Worm (Caenorhabditis elegans) whole organism, L4/young adult: ENCODE measurements around the gene col-179.

ENCODE experiments used
- W03F9.2 ChIP-seq: fragments of 150-350 bp; optimal IDR thresholded peaks from 2 replicates; lab custom pipeline; 2014; ENCODE audit warnings: missing biosample characterization, missing genetic modification characterization
- dao-5 ChIP-seq: sonication (generic microtip); optimal IDR thresholded peaks from 2 replicates; lab custom pipeline; 2016; ENCODE audit warnings: missing genotype, missing genetic modification characterization, moderate library complexity, missing compliant biosample characterization
- him-1 ChIP-seq: sonication (generic microtip); optimal IDR thresholded peaks from 2 replicates; lab custom pipeline; 2016; ENCODE audit warnings: missing genotype, missing genetic modification reagents, missing genetic modification characterization, missing compliant biosample characterization

Gene col-179

DNA sequence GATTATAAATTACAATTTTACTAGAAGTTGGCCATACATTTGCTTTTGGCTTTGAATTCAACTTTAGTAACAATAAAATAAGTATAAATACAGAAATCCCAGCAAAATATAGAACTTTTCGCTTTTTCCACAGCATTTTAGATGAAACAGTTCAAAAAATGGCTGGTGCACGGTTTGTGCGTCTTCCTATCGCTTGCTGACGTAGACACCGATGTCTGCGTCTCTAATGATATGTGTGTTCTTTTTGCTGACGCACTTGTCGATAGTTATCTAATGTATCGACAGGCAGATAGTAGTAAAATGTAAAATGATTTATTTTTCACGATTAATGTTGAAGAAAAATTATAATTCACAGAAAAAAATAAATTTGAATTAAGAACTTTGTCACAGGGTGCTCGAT is 5.7 kb downstream of the col-179 start, which contains the start of gene hst-2:
hst-2 (minus strand) TSS at position 203 of the 400 bp plus-strand sequence.
- no peak for TF ChIP-seq dao-5 (tag; lab: Kevin White, UChicago)
- TF ChIP-seq W03F9.2 (tag; lab: Kevin White, UChicago): peak; percentile 46
- TF ChIP-seq him-1 (tag; lab: Kevin White, UChicago): peak; percentile 42

DNA sequence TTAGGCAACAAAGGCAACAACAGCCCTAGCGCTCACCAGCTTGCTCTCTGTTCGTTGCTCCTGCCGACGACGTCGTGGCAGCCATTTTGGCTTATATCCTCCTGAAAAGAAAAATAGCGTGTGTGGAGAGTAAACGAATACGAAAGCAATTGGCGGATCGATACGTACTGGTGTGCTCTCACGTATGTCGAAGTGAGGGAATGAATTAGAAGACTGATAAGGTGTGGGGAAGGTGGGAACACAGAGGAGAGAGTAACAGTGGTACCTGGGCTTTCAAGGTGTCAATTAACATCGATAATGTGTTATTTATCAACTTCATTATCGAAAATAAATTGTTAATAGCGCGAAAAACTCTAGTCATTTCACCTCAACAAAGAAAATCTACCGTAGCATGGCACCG is 7.5 kb downstream of the col-179 start, which contains the start of gene C34F6.5:
C34F6.5 (minus strand) TSS at position 101 of the 400 bp plus-strand sequence.
- TF ChIP-seq him-1 (tag; lab: Kevin White, UChicago) (no peak), W03F9.2 (tag; lab: Kevin White, UChicago) (no peak), dao-5 (tag; lab: Kevin White, UChicago) (no peak)

DNA sequence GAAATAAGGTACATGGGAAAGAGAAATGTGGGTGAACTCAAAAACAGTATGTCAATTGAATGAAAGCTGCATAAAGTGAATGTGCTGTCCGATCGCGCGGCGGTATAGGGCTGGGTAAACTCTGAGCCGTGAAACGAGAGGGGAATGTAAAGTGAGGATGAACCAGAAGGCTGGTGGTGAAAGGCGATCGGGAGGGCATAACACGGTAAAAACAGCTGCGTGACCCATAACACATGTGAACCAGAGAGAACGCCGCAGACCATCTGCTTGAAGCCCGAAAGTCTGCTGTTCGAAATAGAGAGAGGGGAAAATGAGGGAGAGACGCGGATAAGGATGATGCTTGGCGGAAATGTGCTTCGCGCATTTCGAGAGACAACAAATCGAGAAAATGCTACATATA is 9.2 kb downstream of the col-179 start:
- TF ChIP-seq W03F9.2 (tag; lab: Kevin White, UChicago) (no peak), him-1 (tag; lab: Kevin White, UChicago) (no peak), dao-5 (tag; lab: Kevin White, UChicago) (no peak)

DNA sequence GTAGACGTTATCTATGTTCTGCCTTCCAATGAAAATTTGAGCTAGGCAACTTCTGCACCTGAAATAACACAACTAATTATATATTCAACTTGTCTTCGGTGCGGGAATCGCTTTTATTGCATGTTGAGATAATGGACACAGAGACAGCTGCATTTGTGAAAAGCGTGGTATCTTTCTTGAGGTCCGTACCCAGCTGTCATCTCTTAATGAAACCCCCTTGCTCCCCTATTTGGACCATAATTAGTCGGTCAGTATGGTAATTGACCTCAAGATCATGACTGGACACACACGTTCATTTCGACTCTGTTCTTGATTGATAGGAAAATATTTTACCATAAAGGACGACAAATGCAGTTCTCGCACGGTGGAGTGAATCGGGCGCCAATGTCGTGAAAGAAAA is 10.1 kb downstream of the col-179 start:
- TF ChIP-seq him-1 (tag; lab: Kevin White, UChicago) (no peak), W03F9.2 (tag; lab: Kevin White, UChicago) (no peak), dao-5 (tag; lab: Kevin White, UChicago) (no peak)

DNA sequence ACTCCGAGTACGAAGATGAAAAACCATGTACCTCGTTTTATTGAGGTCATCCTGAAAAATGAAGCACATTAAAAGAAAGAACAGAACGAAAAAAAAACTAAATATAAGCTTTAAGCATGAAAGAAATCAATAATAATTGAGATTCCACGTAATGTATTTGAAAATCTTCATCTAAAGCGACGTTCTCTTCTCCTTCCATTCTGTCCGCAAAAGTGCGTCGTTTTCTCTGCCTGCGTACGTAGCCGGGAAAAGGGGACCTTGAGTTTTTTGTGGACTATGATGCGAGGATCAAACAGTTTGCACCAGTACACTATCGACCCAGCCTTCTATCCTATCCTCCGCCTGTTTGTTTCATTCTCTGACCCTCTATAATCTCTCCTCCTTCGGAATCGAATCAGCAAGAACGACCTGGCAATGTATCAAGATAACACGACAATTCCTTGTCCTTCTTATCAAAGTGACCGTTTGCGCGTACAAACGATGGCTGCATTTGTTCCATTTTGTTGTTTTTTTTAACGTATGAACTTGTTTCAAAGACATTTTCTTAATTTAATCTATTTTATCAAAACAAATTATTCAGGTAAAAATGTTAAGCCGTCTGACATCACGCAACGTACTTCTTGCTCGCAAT is 14.3 kb downstream of the col-179 start, which contains the start of the genes C34F6.7 and idh-2:
C34F6.7 (minus strand) TSS at position 51 of the 631 bp plus-strand sequence.
idh-2 (plus strand) TSS at position 581 of the 631 bp plus-strand sequence.
- TF ChIP-seq W03F9.2 (tag; lab: Kevin White, UChicago): peak; percentile 18
- no peak for TF ChIP-seq dao-5 (tag; lab: Kevin White, UChicago)

DNA sequence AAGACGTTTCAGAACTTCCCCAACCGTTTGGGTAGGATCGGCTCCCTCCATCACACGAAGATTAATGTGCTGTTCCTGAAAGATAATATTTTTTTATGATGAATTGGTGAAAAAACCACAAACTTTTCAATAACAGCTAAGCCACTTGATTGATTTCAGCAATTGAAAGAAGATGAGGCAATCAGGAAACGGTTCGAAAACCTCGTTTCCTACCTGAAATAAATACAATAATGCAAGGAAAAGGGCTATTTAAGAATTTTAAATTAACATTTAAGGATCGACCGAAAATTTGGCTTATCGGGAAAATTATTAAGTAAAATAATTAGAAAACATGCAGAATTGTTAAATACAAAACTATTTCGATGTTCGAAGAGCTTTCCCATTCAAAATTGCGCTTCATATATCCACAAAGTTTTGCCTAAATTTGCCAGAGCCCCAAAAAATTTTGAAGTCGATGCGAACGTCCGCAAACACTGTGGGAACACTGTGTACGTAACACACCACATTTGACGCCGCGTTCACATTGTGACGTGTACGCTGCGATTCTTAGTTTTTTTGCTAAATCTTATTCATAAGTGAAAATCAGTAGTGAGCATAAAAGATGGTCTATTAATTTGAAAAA is 21.4 kb downstream of the col-179 start, which contains the start of gene C34F6.9:
C34F6.9 (minus strand) TSS at position 51 of the 622 bp plus-strand sequence.
- no peak for TF ChIP-seq W03F9.2 (tag; lab: Kevin White, UChicago)
- TF ChIP-seq him-1 (tag; lab: Kevin White, UChicago): no peak
- no peak for TF ChIP-seq dao-5 (tag; lab: Kevin White, UChicago)

DNA sequence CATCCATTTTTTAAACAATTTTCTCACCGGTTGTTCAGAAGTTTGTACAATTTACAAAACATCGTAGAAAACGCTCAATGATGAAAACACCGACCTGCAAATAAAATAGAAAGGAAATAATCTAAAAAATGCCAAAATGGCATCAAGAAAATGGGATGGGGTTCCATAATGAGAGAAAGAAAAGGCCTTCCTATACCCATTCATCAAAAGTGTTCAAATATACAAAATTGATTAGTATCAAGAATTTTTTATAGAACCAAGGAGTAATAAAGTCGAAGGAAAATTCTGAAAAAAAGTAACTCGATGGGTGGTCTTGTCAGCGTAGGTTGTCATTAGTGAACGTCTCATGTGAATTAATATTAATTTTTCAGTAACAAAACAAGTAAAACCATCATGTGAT is 25.3 kb downstream of the col-179 start, which contains the start of gene C34F6.12:
C34F6.12 (minus strand) TSS at position 101 of the 400 bp plus-strand sequence.
- TF ChIP-seq W03F9.2 (tag; lab: Kevin White, UChicago): no peak
- TF ChIP-seq dao-5 (tag; lab: Kevin White, UChicago): no peak
- no peak for TF ChIP-seq him-1 (tag; lab: Kevin White, UChicago)

DNA sequence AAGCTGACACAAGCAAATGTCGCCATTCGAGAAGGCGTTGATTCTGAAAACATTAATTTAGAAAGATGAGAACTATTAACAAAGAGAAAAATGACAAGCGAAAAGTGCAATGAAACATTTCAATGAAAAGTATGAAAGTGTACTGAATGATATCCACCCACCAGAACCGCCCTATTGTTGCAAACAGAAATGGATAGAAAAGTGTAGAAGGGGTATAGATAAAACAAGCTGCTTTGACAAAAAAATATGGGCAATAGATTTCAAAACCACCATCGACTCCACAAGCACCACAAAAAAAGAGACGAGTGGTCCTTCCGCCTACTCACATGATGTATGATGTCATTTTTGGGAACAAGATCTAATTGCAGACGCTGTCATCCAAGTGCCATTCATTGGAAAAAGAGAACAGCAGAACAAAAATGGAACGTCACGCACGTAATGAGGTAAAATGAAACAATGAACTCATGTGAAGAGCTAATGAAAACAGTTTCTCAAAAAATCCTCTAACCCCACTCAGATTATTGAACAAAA is 39.4 kb downstream of the col-179 start, which contains the start of gene C34F6.10:
C34F6.10 (minus strand) TSS at position 51 of the 531 bp plus-strand sequence.
- TF ChIP-seq dao-5 (tag; lab: Kevin White, UChicago): no peak
- no peak for TF ChIP-seq him-1 (tag; lab: Kevin White, UChicago)
- no peak for TF ChIP-seq W03F9.2 (tag; lab: Kevin White, UChicago)

DNA sequence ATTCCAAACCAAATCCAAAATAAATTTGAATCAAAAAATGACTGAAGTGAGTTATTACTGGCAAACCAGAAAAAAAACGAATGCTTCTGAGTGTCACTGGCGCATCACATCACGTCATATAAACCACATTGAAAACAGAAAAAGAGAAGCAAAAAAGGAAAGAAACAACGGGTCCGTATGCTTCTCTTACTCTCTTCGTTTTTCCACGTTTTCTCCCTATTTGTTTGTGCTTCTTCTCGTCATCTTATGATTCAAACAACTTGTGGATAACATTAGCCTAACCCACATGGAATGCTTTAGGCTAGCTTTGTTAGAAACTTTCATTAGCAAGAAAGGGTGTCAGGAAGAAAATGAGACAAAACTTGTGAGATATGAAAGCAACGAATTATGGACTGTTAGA is 40.2 kb downstream of the col-179 start:
- no peak for TF ChIP-seq him-1 (tag; lab: Kevin White, UChicago)
- no peak for TF ChIP-seq W03F9.2 (tag; lab: Kevin White, UChicago)
- no peak for TF ChIP-seq dao-5 (tag; lab: Kevin White, UChicago)

DNA sequence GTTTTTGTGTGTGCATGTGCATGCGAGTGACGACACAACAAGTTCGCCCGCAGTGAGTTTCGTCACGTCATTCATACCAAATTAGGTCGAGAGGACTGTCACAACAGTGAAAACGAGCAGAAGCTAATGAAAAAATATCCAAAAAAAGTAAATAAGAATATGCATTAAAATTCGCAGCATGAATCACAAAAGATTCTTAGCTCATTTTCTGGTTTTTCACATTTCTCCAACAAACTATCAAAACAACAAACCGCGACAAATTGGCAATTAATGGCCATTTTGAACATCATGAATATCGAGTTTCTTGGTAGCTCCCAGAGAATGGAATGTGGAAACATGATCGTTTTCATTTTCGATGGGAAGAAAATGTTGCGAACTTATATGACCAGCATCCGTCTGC is 42.3 kb downstream of the col-179 start:
- no peak for TF ChIP-seq him-1 (tag; lab: Kevin White, UChicago)
- TF ChIP-seq dao-5 (tag; lab: Kevin White, UChicago): no peak
- TF ChIP-seq W03F9.2 (tag; lab: Kevin White, UChicago): no peak

DNA sequence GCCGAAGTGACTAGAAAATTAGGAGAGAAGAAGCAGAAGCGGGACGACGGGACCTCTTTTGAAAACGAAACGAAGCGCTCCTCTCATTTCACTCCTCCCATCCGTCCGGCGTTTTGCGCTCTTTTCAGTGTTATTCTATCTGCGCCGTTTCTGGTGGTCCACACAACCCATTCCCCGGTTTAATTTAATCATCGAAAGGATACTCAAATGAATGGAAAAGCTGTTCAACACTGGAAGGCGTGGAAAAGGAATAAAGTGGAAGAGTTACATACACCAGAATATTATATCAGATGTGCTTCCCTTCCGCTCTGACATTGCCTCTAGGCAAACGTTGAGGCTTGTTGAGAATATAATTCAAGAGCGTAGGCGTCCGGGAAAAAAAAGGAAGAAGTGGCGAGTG is 43.8 kb downstream of the col-179 start:
- TF ChIP-seq dao-5 (tag; lab: Kevin White, UChicago) (no peak), W03F9.2 (tag; lab: Kevin White, UChicago) (no peak), him-1 (tag; lab: Kevin White, UChicago) (no peak)

DNA sequence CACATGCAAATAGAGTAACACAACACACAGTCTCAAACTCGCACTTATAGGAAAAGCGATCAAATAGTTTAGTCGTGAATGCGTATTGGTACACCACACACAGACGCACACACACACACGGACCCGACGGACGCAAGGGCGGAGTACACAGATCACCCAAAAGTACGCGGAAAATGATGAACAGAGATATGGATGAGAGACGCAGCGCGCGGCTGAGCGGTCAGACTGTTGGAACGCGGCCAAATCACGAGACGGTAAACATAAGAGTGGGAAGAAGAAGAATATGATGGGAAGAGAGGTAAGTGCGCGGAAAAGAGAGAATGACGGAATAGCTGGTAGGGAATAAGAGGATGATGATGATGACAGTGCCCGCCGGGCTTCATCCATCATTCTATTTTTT is 46.8 kb downstream of the col-179 start:
- TF ChIP-seq W03F9.2 (tag; lab: Kevin White, UChicago) (no peak), him-1 (tag; lab: Kevin White, UChicago) (no peak), dao-5 (tag; lab: Kevin White, UChicago) (no peak)

DNA sequence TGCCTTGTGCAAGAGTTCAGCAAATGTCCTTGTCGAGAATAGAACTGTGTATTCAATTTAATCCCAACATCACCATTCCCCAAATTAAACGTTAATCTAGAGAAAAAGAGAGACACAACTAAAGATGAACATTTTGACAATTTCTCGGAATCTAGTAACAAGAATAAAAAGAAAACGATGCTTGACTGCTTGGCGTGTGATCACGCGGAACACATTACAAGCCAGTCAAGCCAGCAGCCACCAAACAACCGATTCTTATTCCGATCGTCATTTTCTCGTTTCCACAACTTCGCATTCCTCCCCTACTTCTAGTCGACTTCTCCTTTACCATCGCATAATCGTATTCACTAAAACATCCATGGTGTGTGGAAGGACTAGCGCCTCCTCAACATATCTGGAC is 48.1 kb downstream of the col-179 start:
- TF ChIP-seq dao-5 (tag; lab: Kevin White, UChicago) (no peak), W03F9.2 (tag; lab: Kevin White, UChicago) (no peak), him-1 (tag; lab: Kevin White, UChicago) (no peak)
